Fruit fly (Drosophila melanogaster) whole organism, embryonic: Measurements from ENCODE around the gene rt.

Experiments used
- Asciz ChIP-seq: fragments of 200-800 bp; sonication (Bioruptor generic); optimal IDR thresholded peaks from 2 replicates; lab custom pipeline; 2017; ENCODE audit warnings: missing biosample characterization, mild to moderate bottlenecking, missing genetic modification characterization, missing genetic modification reagents
- Atf6 ChIP-seq: fragments of 200-800 bp; sonication (Bioruptor generic); IDR thresholded peaks from 2 replicates; pipeline ENCODE4 v1.3.6; 2022; ENCODE audit warnings: missing biosample characterization, missing genetic modification characterization
- B-H2 ChIP-seq: fragments of 200-800 bp; sonication (Bioruptor generic); optimal IDR thresholded peaks from 2 replicates; lab custom pipeline; 2018; ENCODE audit warnings: missing biosample characterization, mild to moderate bottlenecking, missing genetic modification characterization
- CG12219 ChIP-seq: fragments of 200-800 bp; sonication (Bioruptor generic); optimal IDR thresholded peaks from 3 replicates; lab custom pipeline; 2018; ENCODE audit warnings: missing biosample characterization, mild to moderate bottlenecking, missing genetic modification characterization
- CG12299 ChIP-seq: fragments of 200-800 bp; sonication (Bioruptor generic); optimal IDR thresholded peaks from 2 replicates; lab custom pipeline; 2018; ENCODE audit warnings: missing biosample characterization, mild to moderate bottlenecking, missing genetic modification characterization
- CG1233 ChIP-seq: fragments of 200-800 bp; sonication (Bioruptor generic); optimal IDR thresholded peaks from 4 replicates; lab custom pipeline; 2018; ENCODE audit warnings: missing biosample characterization, mild to moderate bottlenecking, missing genetic modification characterization
- CG12659 ChIP-seq: fragments of 200-800 bp; sonication (Bioruptor generic); optimal IDR thresholded peaks from 3 replicates; lab custom pipeline; 2017; ENCODE audit warnings: mild to moderate bottlenecking, missing biosample characterization, missing genetic modification reagents, missing genetic modification characterization
- CG13424 ChIP-seq: fragments of 200-800 bp; sonication (Bioruptor generic); optimal IDR thresholded peaks from 2 replicates; lab custom pipeline; 2019; ENCODE audit warnings: missing biosample characterization, mild to moderate bottlenecking, missing genetic modification characterization, moderate library complexity
- CG14014 ChIP-seq: fragments of 200-800 bp; sonication (Bioruptor generic); IDR thresholded peaks from 2 replicates; pipeline ENCODE4 v1.3.6; 2022; ENCODE audit warnings: missing biosample characterization, missing genetic modification characterization
- CG15269 ChIP-seq: fragments of 200-800 bp; sonication (Bioruptor generic); optimal IDR thresholded peaks from 2 replicates; lab custom pipeline; 2018; ENCODE audit warnings: missing biosample characterization, mild to moderate bottlenecking, missing genetic modification characterization, moderate library complexity
- CG1647 ChIP-seq: fragments of 200-800 bp; sonication (Bioruptor generic); optimal IDR thresholded peaks from 3 replicates; lab custom pipeline; 2016; ENCODE audit warnings: missing biosample characterization, missing genetic modification characterization
- CG18476 ChIP-seq: fragments of 200-800 bp; sonication (Bioruptor generic); optimal IDR thresholded peaks from 2 replicates; lab custom pipeline; 2016; ENCODE audit warnings: missing biosample characterization, mild to moderate bottlenecking, missing genetic modification characterization
- CG18599 ChIP-seq: fragments of 200-800 bp; sonication (Bioruptor generic); optimal IDR thresholded peaks from 3 replicates; lab custom pipeline; 2017; ENCODE audit warnings: missing biosample characterization, missing genetic modification characterization, mild to moderate bottlenecking, moderate library complexity, missing genetic modification reagents
- CG30020 ChIP-seq: fragments of 200-800 bp; optimal IDR thresholded peaks from 2 replicates; lab custom pipeline; 2019; ENCODE audit warnings: missing biosample characterization, mild to moderate bottlenecking, missing genetic modification characterization, moderate library complexity
- CG34376 ChIP-seq: fragments of 200-800 bp; sonication (Bioruptor generic); optimal IDR thresholded peaks from 2 replicates; lab custom pipeline; 2018; ENCODE audit warnings: missing biosample characterization, mild to moderate bottlenecking, missing genetic modification characterization
- CG5953 ChIP-seq: fragments of 200-800 bp; sonication (Bioruptor generic); IDR thresholded peaks from 2 replicates; pipeline ENCODE4 v1.3.6; 2022; ENCODE audit warnings: missing biosample characterization, missing genetic modification characterization
- CG7556 ChIP-seq: fragments of 200-800 bp; sonication (Bioruptor generic); optimal IDR thresholded peaks from 2 replicates; lab custom pipeline; 2017; ENCODE audit warnings: missing biosample characterization, mild to moderate bottlenecking, missing genetic modification characterization
- CG7987 ChIP-seq: fragments of 200-800 bp; sonication (Bioruptor generic); optimal IDR thresholded peaks from 2 replicates; lab custom pipeline; 2018; ENCODE audit warnings: missing biosample characterization, mild to moderate bottlenecking, missing genetic modification characterization, moderate library complexity
- CG8478 ChIP-seq: fragments of >200 bp; optimal IDR thresholded peaks from 2 replicates; lab custom pipeline; 2018
- CG8924 ChIP-seq: fragments of 200-800 bp; optimal IDR thresholded peaks from 3 replicates; lab custom pipeline; 2019; ENCODE audit warnings: missing biosample characterization, mild to moderate bottlenecking, missing genetic modification characterization, moderate library complexity
- CG9817 ChIP-seq: fragments of 200-800 bp; sonication (Bioruptor generic); optimal IDR thresholded peaks from 2 replicates; lab custom pipeline; 2018; ENCODE audit warnings: missing biosample characterization, mild to moderate bottlenecking, missing genetic modification characterization, moderate library complexity
- CoRest ChIP-seq: fragments of 200-800 bp; sonication (Bioruptor generic); optimal IDR thresholded peaks from 3 replicates; lab custom pipeline; 2018; ENCODE audit warnings: missing biosample characterization, mild to moderate bottlenecking, missing genetic modification characterization, moderate library complexity
- Dek ChIP-seq: fragments of 200-800 bp; sonication (Bioruptor generic); optimal IDR thresholded peaks from 3 replicates; lab custom pipeline; 2019; ENCODE audit warnings: missing biosample characterization, mild to moderate bottlenecking, missing genetic modification characterization, moderate library complexity
- E2f1 ChIP-seq: fragments of 200-800 bp; sonication (Bioruptor generic); IDR thresholded peaks from 2 replicates; pipeline ENCODE4 v1.3.6; 2022; ENCODE audit warnings: missing biosample characterization, missing genetic modification characterization
- Hand ChIP-seq: fragments of 200-800 bp; sonication (Bioruptor generic); optimal IDR thresholded peaks from 2 replicates; lab custom pipeline; 2017; ENCODE audit warnings: mild to moderate bottlenecking, missing biosample characterization, missing genetic modification reagents, missing genetic modification characterization
- Hmr ChIP-seq: fragments of 200-800 bp; sonication (Bioruptor generic); optimal IDR thresholded peaks from 3 replicates; lab custom pipeline; 2017; ENCODE audit warnings: mild to moderate bottlenecking, missing biosample characterization, missing genetic modification reagents, missing genetic modification characterization
- Jarid2 ChIP-seq: fragments of 200-800 bp; sonication (Bioruptor generic); optimal IDR thresholded peaks from 3 replicates; lab custom pipeline; 2017; ENCODE audit warnings: mild to moderate bottlenecking, missing biosample characterization, missing genetic modification reagents, missing genetic modification characterization
- NC2α ChIP-seq: fragments of 200-800 bp; sonication (Bioruptor generic); optimal IDR thresholded peaks from 2 replicates; lab custom pipeline; 2016; ENCODE audit warnings: missing biosample characterization, missing genetic modification characterization
- NK7.1 ChIP-seq: fragments of 200-800 bp; sonication (Bioruptor generic); optimal IDR thresholded peaks from 3 replicates; lab custom pipeline; 2016; ENCODE audit warnings: missing biosample characterization, missing genetic modification characterization
- Sox102F ChIP-seq: fragments of 200-800 bp; sonication (Bioruptor generic); optimal IDR thresholded peaks from 2 replicates; lab custom pipeline; 2018; ENCODE audit warnings: missing biosample characterization, mild to moderate bottlenecking, missing genetic modification characterization, moderate library complexity
- Sry-δ ChIP-seq: fragments of 200-800 bp; sonication (Bioruptor generic); optimal IDR thresholded peaks from 2 replicates; lab custom pipeline; 2016; ENCODE audit warnings: missing biosample characterization, missing genetic modification characterization
- Xbp1 ChIP-seq: fragments of 200-800 bp; sonication (Bioruptor generic); optimal IDR thresholded peaks from 3 replicates; lab custom pipeline; 2016; ENCODE audit warnings: missing biosample characterization, mild to moderate bottlenecking, missing genetic modification characterization
- bcd ChIP-seq: fragments of 200-800 bp; sonication (Bioruptor generic); optimal IDR thresholded peaks from 2 replicates; lab custom pipeline; 2017; ENCODE audit warnings: missing biosample characterization, mild to moderate bottlenecking, missing genetic modification characterization
- btn ChIP-seq: fragments of 200-800 bp; sonication (Bioruptor generic); optimal IDR thresholded peaks from 2 replicates; lab custom pipeline; 2016; ENCODE audit warnings: missing biosample characterization, missing genetic modification characterization
- danr ChIP-seq: fragments of 200-800 bp; sonication (Bioruptor generic); IDR thresholded peaks from 2 replicates; pipeline ENCODE4 v1.3.6; 2022; ENCODE audit warnings: missing biosample characterization, missing genetic modification characterization
- disco-r ChIP-seq: fragments of 200-800 bp; sonication (Bioruptor generic); optimal IDR thresholded peaks from 2 replicates; lab custom pipeline; 2016; ENCODE audit warnings: missing biosample characterization, missing genetic modification characterization
- dpn ChIP-seq, 2 experiments: fragments of 200-800 bp; sonication (Bioruptor generic); optimal IDR thresholded peaks; 3 replicates each; lab custom pipeline; 2016; ENCODE audit warnings: missing biosample characterization in 2 of 2, missing genetic modification characterization in 2 of 2
- esg ChIP-seq: fragments of 200-800 bp; sonication (Bioruptor generic); conservative IDR thresholded peaks from 2 replicates; pipeline ENCODE4 v1.3.6; 2022; ENCODE audit warnings: missing biosample characterization, missing genetic modification characterization
- gcm ChIP-seq: fragments of 200-800 bp; sonication (Bioruptor generic); optimal IDR thresholded peaks from 2 replicates; lab custom pipeline; 2019; ENCODE audit warnings: missing biosample characterization, mild to moderate bottlenecking, missing genetic modification characterization, moderate library complexity
- gro ChIP-seq: fragments of 200-800 bp; sonication (Bioruptor generic); optimal IDR thresholded peaks from 2 replicates; lab custom pipeline; 2016; ENCODE audit warnings: missing biosample characterization, missing genetic modification characterization
- jigr1 ChIP-seq: fragments of 200-800 bp; sonication (Bioruptor generic); IDR thresholded peaks from 3 replicates; pipeline ENCODE4 v1.3.6; 2022; ENCODE audit warnings: missing biosample characterization, missing genetic modification characterization
- lab ChIP-seq: fragments of 200-800 bp; sonication (Bioruptor generic); optimal IDR thresholded peaks from 3 replicates; lab custom pipeline; 2017; ENCODE audit warnings: missing biosample characterization, missing genetic modification characterization, mild to moderate bottlenecking, moderate library complexity, missing genetic modification reagents
- nmo ChIP-seq: fragments of 200-800 bp; sonication (Bioruptor generic); optimal IDR thresholded peaks from 2 replicates; lab custom pipeline; 2018; ENCODE audit warnings: missing biosample characterization, mild to moderate bottlenecking, missing genetic modification characterization, moderate library complexity
- nom ChIP-seq: fragments of 200-800 bp; sonication (Bioruptor generic); optimal IDR thresholded peaks from 2 replicates; lab custom pipeline; 2017; ENCODE audit warnings: missing biosample characterization, missing genetic modification characterization, mild to moderate bottlenecking, moderate library complexity, missing genetic modification reagents
- onecut ChIP-seq: fragments of 200-800 bp; sonication (Bioruptor generic); IDR thresholded peaks from 2 replicates; pipeline ENCODE4 v1.3.6; 2022; ENCODE audit warnings: missing biosample characterization, missing genetic modification characterization
- schlank ChIP-seq: fragments of 200-800 bp; sonication (Bioruptor generic); optimal IDR thresholded peaks from 2 replicates; lab custom pipeline; 2018; ENCODE audit warnings: missing biosample characterization, mild to moderate bottlenecking, missing genetic modification characterization
- sens ChIP-seq: fragments of 200-800 bp; sonication (Bioruptor generic); peaks from one replicate; lab custom pipeline; 2016; ENCODE audit warnings: missing biosample characterization, missing genetic modification characterization
- sens-2 ChIP-seq: fragments of 200-800 bp; sonication (Bioruptor generic); IDR thresholded peaks from 2 replicates; pipeline ENCODE4 v1.3.6; 2022; ENCODE audit warnings: missing biosample characterization, missing genetic modification characterization
- sima ChIP-seq: fragments of 200-800 bp; sonication (Bioruptor generic); optimal IDR thresholded peaks from 2 replicates; lab custom pipeline; 2016; ENCODE audit warnings: missing biosample characterization, missing genetic modification characterization
- sob ChIP-seq: fragments of 200-800 bp; sonication (Bioruptor generic); IDR thresholded peaks from 2 replicates; pipeline ENCODE4 v1.3.6; 2022; ENCODE audit warnings: missing biosample characterization, missing genetic modification characterization
- vfl ChIP-seq: fragments of 200-800 bp; sonication (Bioruptor generic); optimal IDR thresholded peaks from 2 replicates; lab custom pipeline; 2016; ENCODE audit warnings: missing biosample characterization, missing genetic modification characterization

The rt gene

dm6 chr3L:11579919-11580318 lies 7.7 kb downstream of the rt start, which contains the start of gene CG43390:
Gene CG43390 (minus strand): TSS chr3L:11579950.
- peak; percentile 48 for TF ChIP-seq CG1647
- TF ChIP-seq vfl (GFP tag; lab: Kevin White, UChicago): no peak
- TF ChIP-seq Xbp1 (GFP tag; lab: Kevin White, UChicago): no peak
- TF ChIP-seq Atf6 (GFP tag; lab: Robert Waterston, UW): peak; percentile 69
- no peak for TF ChIP-seq esg (GFP tag; lab: Robert Waterston, UW)
- TF ChIP-seq CG14014 (GFP tag; lab: Robert Waterston, UW): peak; percentile 63; the same call in 1 of the 2 replicates
- peak; percentile 9; the same call in 1 of the 2 replicates for TF ChIP-seq danr
- peak; percentile 63 for TF ChIP-seq schlank (tag; lab: Kevin White, UChicago)
- TF ChIP-seq CG12219 (GFP tag; lab: Kevin White, UChicago): no peak
- no peak for TF ChIP-seq nom
- TF ChIP-seq CG7556 (GFP tag; lab: Kevin White, UChicago): peak; percentile 24
- TF ChIP-seq NK7.1 (GFP tag; lab: Kevin White, UChicago): no peak
- TF ChIP-seq jigr1 (GFP tag; lab: Robert Waterston, UW): no peak
- peak; percentile 29 for TF ChIP-seq bcd (GFP tag; lab: Kevin White, UChicago)
- peak; percentile 69 for TF ChIP-seq B-H2 (GFP tag; lab: Kevin White, UChicago)
- no peak for TF ChIP-seq gcm (GFP tag; lab: Kevin White, UChicago)
- TF ChIP-seq btn (GFP tag; lab: Kevin White, UChicago): no peak
- peak; percentile 52 for TF ChIP-seq CG1233 (GFP tag; lab: Kevin White, UChicago)
- peak; percentile 46 for TF ChIP-seq Hand (GFP tag; lab: Kevin White, UChicago)
- no peak for TF ChIP-seq CG5953
- TF ChIP-seq CG18476 (GFP tag; lab: Kevin White, UChicago): no peak
- TF ChIP-seq sima: no peak
- TF ChIP-seq CG9817: peak; percentile 40
- TF ChIP-seq onecut: no peak
- peak; percentile 88 for TF ChIP-seq lab (GFP tag; lab: Kevin White, UChicago)
- TF ChIP-seq Asciz: peak; percentile 87
- TF ChIP-seq Sox102F (GFP tag; lab: Kevin White, UChicago): peak; percentile 31
- no peak for TF ChIP-seq CG30020 (tag; lab: Kevin White, UChicago)
- no peak for TF ChIP-seq CG8478 (lab: Kevin White, UChicago)
- TF ChIP-seq sens: peak; percentile 43
- TF ChIP-seq CG13424 (tag; lab: Kevin White, UChicago): peak; percentile 27
- TF ChIP-seq CG7987: peak; percentile 56
- no peak for TF ChIP-seq NC2α (GFP tag; lab: Kevin White, UChicago)
- TF ChIP-seq CG12659: peak; percentile 45
- TF ChIP-seq Sry-δ (GFP tag; lab: Kevin White, UChicago): no peak
- no peak for TF ChIP-seq sens-2 (GFP tag; lab: Robert Waterston, UW)
- TF ChIP-seq CoRest (tag; lab: Kevin White, UChicago): peak; percentile 39
- TF ChIP-seq Hmr (GFP tag; lab: Kevin White, UChicago): peak; percentile 86
- peak; percentile 59 for TF ChIP-seq gro
- no peak for TF ChIP-seq nmo
- TF ChIP-seq sob (GFP tag; lab: Robert Waterston, UW): peak; percentile 68; the same call in 1 of the 2 replicates
- no peak for TF ChIP-seq CG8924
- peak in 1 of 2 experiments; percentile 31 for TF ChIP-seq dpn (GFP tag; optimal IDR thresholded peaks at IDR 0.05; lab: Kevin White, UChicago)
- TF ChIP-seq CG34376 (GFP tag; lab: Kevin White, UChicago): no peak
- peak; percentile 69 for TF ChIP-seq CG12299
- no peak for TF ChIP-seq E2f1 (GFP tag; lab: Robert Waterston, UW)
- no peak for TF ChIP-seq disco-r (GFP tag; lab: Kevin White, UChicago)
- TF ChIP-seq CG15269 (tag; lab: Kevin White, UChicago): peak; percentile 72
- TF ChIP-seq Dek: peak; percentile 72
- TF ChIP-seq CG18599 (GFP tag; lab: Kevin White, UChicago): peak; percentile 76
- TF ChIP-seq Jarid2 (GFP tag; lab: Kevin White, UChicago): peak; percentile 2
